Fruit fly (Drosophila melanogaster) S2 (cell line): Measurements from ENCODE around the gene Wnk.

Experiments
- CG8478 ChIP-seq: fragments of >200 bp; optimal IDR thresholded peaks from 2 replicates; lab custom pipeline; 2018
- CTCF ChIP-seq, 2 experiments: fragments of >200 bp; optimal IDR thresholded peaks; 2 replicates each; lab custom pipeline; 2018

DNA sequence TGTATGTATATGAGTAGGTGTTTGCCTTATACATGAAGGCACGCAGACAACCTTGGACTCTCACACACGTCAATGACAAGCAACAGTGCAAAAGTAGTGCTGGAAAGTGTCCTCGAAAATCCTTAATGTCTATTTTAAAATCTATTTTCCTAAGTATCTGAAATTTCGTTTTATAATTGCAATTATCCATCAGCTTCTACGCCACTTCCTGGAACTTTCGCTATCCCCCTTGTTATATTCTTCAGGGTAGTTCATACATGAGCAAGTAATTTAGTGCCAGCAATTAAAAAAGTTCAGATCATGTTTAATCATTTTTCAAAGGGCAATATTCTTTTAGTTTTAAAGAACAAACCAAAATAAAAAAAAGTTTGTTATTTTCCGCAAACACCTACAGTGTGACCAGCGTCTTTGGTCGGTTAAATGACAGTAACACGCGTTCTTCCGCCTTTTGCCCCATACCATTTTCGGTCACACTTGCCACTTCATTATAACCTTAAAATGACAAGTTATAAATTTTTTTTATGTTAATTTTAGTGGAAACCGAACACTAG lies 37.9 kb downstream of the Wnk start:
- TF ChIP-seq CTCF (optimal IDR thresholded peaks at IDR 0.05; lab: Kevin White, UChicago) = no peak
- no peak for TF ChIP-seq CG8478
